Worm (Caenorhabditis elegans) whole organism, midembryonic: ENCODE data around the gene srsy-1.
"Not testable (repeated sequence)": the region's sequence is repeated elsewhere in the genome, so short reads cannot be mapped to it uniquely, and the experiment has no call there.

Source experiments
- cog-1 ChIP-seq: sonication (generic microtip); optimal IDR thresholded peaks from 2 replicates; lab custom pipeline; 2016; ENCODE audit warnings: missing genetic modification characterization, missing compliant biosample characterization
- flt-1 ChIP-seq: fragments of 200-800 bp; sonication (Bioruptor generic); IDR thresholded peaks from 2 replicates; pipeline ENCODE4 v1.3.6; 2022; ENCODE audit warnings: missing genetic modification characterization, missing compliant biosample characterization
- klf-2 ChIP-seq: fragments of 200-800 bp; sonication (Bioruptor generic); conservative IDR thresholded peaks from 2 replicates; pipeline ENCODE4 v1.3.6; 2022; ENCODE audit warnings: missing genetic modification reagents, missing genetic modification characterization, missing compliant biosample characterization
- med-1 ChIP-seq: sonication (generic microtip); optimal IDR thresholded peaks from 2 replicates; lab custom pipeline; 2017; ENCODE audit warnings: missing genetic modification characterization, mild to moderate bottlenecking, missing compliant biosample characterization, antibody characterized with exemption, missing genetic modification reagents; ENCODE audit not compliant: insufficient read depth
- tab-1 ChIP-seq: fragments of 200-800 bp; sonication (Bioruptor generic); IDR thresholded peaks from 2 replicates; pipeline ENCODE4 v1.3.6; 2022; ENCODE audit warnings: missing genetic modification characterization, missing compliant biosample characterization
- ztf-23 ChIP-seq: fragments of 200-800 bp; sonication (Bioruptor generic); IDR thresholded peaks from 2 replicates; pipeline ENCODE4 v1.3.6; 2022; ENCODE audit warnings: missing genetic modification reagents, missing genetic modification characterization, missing compliant biosample characterization
- ztf-29 ChIP-seq: fragments of 200-800 bp; sonication (Bioruptor generic); IDR thresholded peaks from 2 replicates; pipeline ENCODE4 v1.3.6; 2022; ENCODE audit warnings: missing genetic modification reagents, missing genetic modification characterization, missing compliant biosample characterization

DNA sequence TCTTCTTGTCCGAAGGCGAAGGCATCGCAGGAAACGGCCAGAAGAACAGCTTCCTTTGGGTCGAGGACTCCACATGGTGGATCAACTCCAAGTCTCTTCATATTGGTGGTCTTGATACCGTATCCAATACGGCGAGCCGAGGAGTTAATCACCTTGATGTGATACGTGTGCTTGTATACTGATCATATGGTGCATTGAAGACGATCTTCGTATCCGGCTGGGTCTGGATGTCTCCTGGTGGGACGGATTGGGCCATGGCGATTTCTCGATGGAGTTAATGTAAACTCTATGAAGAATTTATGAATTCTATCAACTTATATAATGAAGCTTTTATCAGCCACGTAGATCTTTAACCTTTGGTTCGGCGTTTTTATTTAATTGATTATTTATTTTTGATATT, 598 bp upstream of the srsy-1 start, which contains the start of gene msp-74:
- not testable (repeated sequence) for TF ChIP-seq flt-1 (GFP tag; lab: Robert Waterston, UW); ztf-23 (GFP tag; lab: Robert Waterston, UW); klf-2; cog-1 (tag; lab: Kevin White, UChicago); med-1 (GFP tag; lab: Kevin White, UChicago); ztf-29 (GFP tag; lab: Robert Waterston, UW); tab-1 (GFP tag; lab: Robert Waterston, UW)
